Worm (Caenorhabditis elegans) whole organism, L3 larva: ENCODE measurements around the gene F31E8.5.
A peak's percentile ranks its signal among the peaks of the same experiment; 100 is the strongest.

Experiments
- ama-1 ChIP-seq: fragments of 150-350 bp; optimal IDR thresholded peaks from 2 replicates; lab custom pipeline; 2018
- daf-12 ChIP-seq: fragments of 150-350 bp; optimal IDR thresholded peaks from 2 replicates; lab custom pipeline; 2014; ENCODE audit warnings: missing biosample characterization, missing genetic modification reagents, missing genetic modification characterization
- lin-39 ChIP-seq: fragments of 150-350 bp; optimal IDR thresholded peaks from 2 replicates; lab custom pipeline; 2018; ENCODE audit warnings: missing biosample characterization, missing genetic modification reagents, missing genetic modification characterization
- mdl-1 ChIP-seq: fragments of 150-350 bp; optimal IDR thresholded peaks from 2 replicates; lab custom pipeline; 2014; ENCODE audit warnings: missing biosample characterization, missing genetic modification characterization
- nhr-11 ChIP-seq: fragments of 150-350 bp; optimal IDR thresholded peaks from 2 replicates; lab custom pipeline; 2014; ENCODE audit warnings: missing biosample characterization, missing genetic modification characterization
- nhr-12 ChIP-seq: fragments of 150-350 bp; optimal IDR thresholded peaks from 2 replicates; lab custom pipeline; 2014; ENCODE audit warnings: missing biosample characterization, missing genetic modification characterization

- TF ChIP-seq lin-39 (tag; lab: Kevin White, UChicago) (peak; percentile 36), ama-1 (lab: Kevin White, UChicago) (no peak), mdl-1 (tag; lab: Kevin White, UChicago) (peak; percentile 20), nhr-11 (tag; lab: Kevin White, UChicago) (no peak), daf-12 (tag; lab: Kevin White, UChicago) (no peak), nhr-12 (tag; lab: Kevin White, UChicago) (no peak)
These were observed 16.9 kb upstream of the F31E8.5 start for ce11 chrII:6823912-6824311.
